Fruit fly (Drosophila melanogaster) whole organism, embryonic: ENCODE measurements around the gene Cpr11B.

Experiments
- CG1024 ChIP-seq: fragments of 200-800 bp; sonication (Bioruptor generic); IDR thresholded peaks from 2 replicates; pipeline ENCODE4 v1.3.6; 2022; ENCODE audit warnings: missing biosample characterization, missing genetic modification characterization
- CG11560 ChIP-seq: fragments of 200-800 bp; sonication (Bioruptor generic); IDR thresholded peaks from 3 replicates; pipeline ENCODE4 v1.3.6; 2022; ENCODE audit warnings: missing biosample characterization, missing genetic modification characterization
- CG15479 ChIP-seq: fragments of 200-800 bp; sonication (Bioruptor generic); optimal IDR thresholded peaks from 3 replicates; lab custom pipeline; 2019; ENCODE audit warnings: missing biosample characterization, mild to moderate bottlenecking, missing genetic modification characterization, moderate library complexity
- CG17612 ChIP-seq: fragments of 200-800 bp; sonication (Bioruptor generic); IDR thresholded peaks from 2 replicates; pipeline ENCODE4 v1.3.6; 2022; ENCODE audit warnings: missing biosample characterization, missing genetic modification characterization
- CG1832 ChIP-seq: fragments of 200-800 bp; sonication (Bioruptor generic); optimal IDR thresholded peaks from 2 replicates; lab custom pipeline; 2017; ENCODE audit warnings: missing biosample characterization, mild to moderate bottlenecking, missing genetic modification characterization, inconsistent platforms
- CG18599 ChIP-seq: fragments of 200-800 bp; sonication (Bioruptor generic); optimal IDR thresholded peaks from 3 replicates; lab custom pipeline; 2017; ENCODE audit warnings: missing biosample characterization, missing genetic modification characterization, mild to moderate bottlenecking, moderate library complexity, missing genetic modification reagents
- CG33213 ChIP-seq: fragments of 200-800 bp; sonication (Bioruptor generic); optimal IDR thresholded peaks from 3 replicates; lab custom pipeline; 2016; ENCODE audit warnings: missing biosample characterization, missing genetic modification characterization
- CG34376 ChIP-seq: fragments of 200-800 bp; sonication (Bioruptor generic); optimal IDR thresholded peaks from 2 replicates; lab custom pipeline; 2018; ENCODE audit warnings: missing biosample characterization, mild to moderate bottlenecking, missing genetic modification characterization
- CG4404 ChIP-seq: fragments of 200-800 bp; sonication (Bioruptor generic); IDR thresholded peaks from 2 replicates; pipeline ENCODE4 v1.3.6; 2022; ENCODE audit warnings: missing biosample characterization, missing genetic modification characterization
- CG4707 ChIP-seq: fragments of 200-800 bp; sonication (Bioruptor generic); optimal IDR thresholded peaks from 2 replicates; lab custom pipeline; 2018; ENCODE audit warnings: missing biosample characterization, mild to moderate bottlenecking, missing genetic modification characterization, moderate library complexity
- CG6791 ChIP-seq: fragments of 200-800 bp; sonication (Bioruptor generic); IDR thresholded peaks from 3 replicates; pipeline ENCODE4 v1.3.6; 2022; ENCODE audit warnings: missing biosample characterization, missing genetic modification characterization; ENCODE audit not compliant: partially characterized antibody
- CG7928 ChIP-seq: fragments of 200-800 bp; sonication (Bioruptor generic); optimal IDR thresholded peaks from 2 replicates; lab custom pipeline; 2017; ENCODE audit warnings: missing biosample characterization, mild to moderate bottlenecking, missing genetic modification characterization
- Doc2 ChIP-seq: fragments of 200-800 bp; sonication (Bioruptor generic); IDR thresholded peaks from 2 replicates; pipeline ENCODE4 v1.3.6; 2022; ENCODE audit warnings: missing biosample characterization, missing genetic modification characterization
- Fer2 ChIP-seq: fragments of 200-800 bp; sonication (Bioruptor generic); optimal IDR thresholded peaks from 2 replicates; lab custom pipeline; 2018; ENCODE audit warnings: missing biosample characterization, mild to moderate bottlenecking, missing genetic modification characterization, moderate library complexity
- Hr51 ChIP-seq, 2 experiments: fragments of 200-800 bp; sonication (Bioruptor generic); optimal IDR thresholded peaks; 2 replicates in 1 of 2; 3 replicates in 1 of 2; lab custom pipeline; 2016 to 2018; ENCODE audit warnings: missing biosample characterization in 2 of 2, missing genetic modification characterization in 2 of 2, mild to moderate bottlenecking in 1 of 2, moderate library complexity in 1 of 2
- Kr ChIP-seq: fragments of 200-800 bp; sonication (Bioruptor generic); optimal IDR thresholded peaks from 2 replicates; lab custom pipeline; 2017; ENCODE audit warnings: missing biosample characterization, mild to moderate bottlenecking, missing genetic modification characterization
- Lim3 ChIP-seq: fragments of 200-800 bp; sonication (Bioruptor generic); IDR thresholded peaks from 2 replicates; pipeline ENCODE4 v1.3.6; 2022; ENCODE audit warnings: missing biosample characterization, missing genetic modification characterization
- NC2β ChIP-seq: fragments of 200-800 bp; sonication (Bioruptor generic); optimal IDR thresholded peaks from 2 replicates; lab custom pipeline; 2016; ENCODE audit warnings: missing biosample characterization, missing genetic modification characterization
- Scr ChIP-seq: fragments of 200-800 bp; sonication (Bioruptor generic); IDR thresholded peaks from 2 replicates; pipeline ENCODE4 v1.3.6; 2022; ENCODE audit warnings: missing biosample characterization, missing genetic modification characterization; ENCODE audit not compliant: partially characterized antibody
- Six4 ChIP-seq: fragments of 200-800 bp; sonication (Bioruptor generic); optimal IDR thresholded peaks from 2 replicates; lab custom pipeline; 2016; ENCODE audit warnings: missing biosample characterization, missing genetic modification characterization
- Tbp ChIP-seq: fragments of >200 bp; optimal IDR thresholded peaks from 2 replicates; lab custom pipeline; 2018; ENCODE audit warnings: missing biosample characterization, missing genetic modification characterization
- Trl ChIP-seq, 3 experiments: fragments of >200 bp in 2 of 3; fragments of 200-800 bp in 1 of 3; sonication (Bioruptor generic) in 1 of 3; optimal IDR thresholded peaks; 2 replicates in 1 of 3; 3 replicates in 2 of 3; lab custom pipeline; 2016 to 2017; ENCODE audit warnings: missing biosample characterization in 1 of 3, missing genetic modification characterization in 1 of 3
- abd-A ChIP-seq: fragments of 200-800 bp; sonication (Bioruptor generic); optimal IDR thresholded peaks from 3 replicates; lab custom pipeline; 2019; ENCODE audit warnings: missing biosample characterization, mild to moderate bottlenecking, missing genetic modification characterization, moderate library complexity
- bowl ChIP-seq: fragments of 200-800 bp; sonication (Bioruptor generic); IDR thresholded peaks from 2 replicates; pipeline ENCODE4 v1.3.6; 2022; ENCODE audit warnings: missing biosample characterization, missing genetic modification characterization
- cg ChIP-seq: fragments of 200-800 bp; sonication (Bioruptor generic); optimal IDR thresholded peaks from 3 replicates; lab custom pipeline; 2019; ENCODE audit warnings: missing biosample characterization, mild to moderate bottlenecking, missing genetic modification characterization, moderate library complexity
- chinmo ChIP-seq: fragments of 200-800 bp; sonication (Bioruptor generic); IDR thresholded peaks from 4 replicates; pipeline ENCODE4 v1.3.6; 2022; ENCODE audit warnings: missing biosample characterization, missing genetic modification characterization; ENCODE audit not compliant: partially characterized antibody
- corto ChIP-seq: fragments of 200-800 bp; sonication (Bioruptor generic); optimal IDR thresholded peaks from 2 replicates; lab custom pipeline; 2016; ENCODE audit warnings: missing biosample characterization, mild to moderate bottlenecking, missing genetic modification characterization, moderate library complexity
- ewg ChIP-seq: fragments of 200-800 bp; sonication (Bioruptor generic); optimal IDR thresholded peaks from 3 replicates; lab custom pipeline; 2017; ENCODE audit warnings: mild to moderate bottlenecking, missing biosample characterization, missing genetic modification reagents, missing genetic modification characterization
- her ChIP-seq: fragments of 200-800 bp; sonication (Bioruptor generic); optimal IDR thresholded peaks from 2 replicates; lab custom pipeline; 2016; ENCODE audit warnings: missing biosample characterization, missing genetic modification characterization
- kay ChIP-seq: fragments of 200-800 bp; sonication (Bioruptor generic); optimal IDR thresholded peaks from 2 replicates; lab custom pipeline; 2016; ENCODE audit warnings: missing biosample characterization, missing genetic modification characterization
- lbe ChIP-seq: fragments of 200-800 bp; sonication (Bioruptor generic); optimal IDR thresholded peaks from 2 replicates; lab custom pipeline; 2016; ENCODE audit warnings: missing biosample characterization, mild to moderate bottlenecking, missing genetic modification characterization
- mirr ChIP-seq: fragments of 200-800 bp; sonication (Bioruptor generic); optimal IDR thresholded peaks from 3 replicates; lab custom pipeline; 2018; ENCODE audit warnings: missing biosample characterization, mild to moderate bottlenecking, missing genetic modification characterization
- pros ChIP-seq: fragments of 200-800 bp; sonication (Bioruptor generic); optimal IDR thresholded peaks from 3 replicates; lab custom pipeline; 2019; ENCODE audit warnings: missing biosample characterization, mild to moderate bottlenecking, missing genetic modification characterization, moderate library complexity
- sd ChIP-seq: fragments of 200-800 bp; sonication (Bioruptor generic); optimal IDR thresholded peaks from 3 replicates; lab custom pipeline; 2018; ENCODE audit warnings: missing biosample characterization, mild to moderate bottlenecking, missing genetic modification characterization, moderate library complexity
- sna ChIP-seq: fragments of 200-800 bp; sonication (Bioruptor generic); IDR thresholded peaks from 2 replicates; pipeline ENCODE4 v1.3.6; 2022; ENCODE audit warnings: missing biosample characterization, missing genetic modification characterization; ENCODE audit not compliant: partially characterized antibody
- sqz ChIP-seq: fragments of 200-800 bp; sonication (Bioruptor generic); optimal IDR thresholded peaks from 3 replicates; lab custom pipeline; 2018; ENCODE audit warnings: missing biosample characterization, mild to moderate bottlenecking, missing genetic modification characterization
- trem ChIP-seq: fragments of 200-800 bp; optimal IDR thresholded peaks from 3 replicates; lab custom pipeline; 2019; ENCODE audit warnings: missing biosample characterization, mild to moderate bottlenecking, missing genetic modification characterization, moderate library complexity
- twi ChIP-seq: fragments of 200-800 bp; optimal IDR thresholded peaks from 2 replicates; lab custom pipeline; 2019; ENCODE audit warnings: missing biosample characterization, mild to moderate bottlenecking, missing genetic modification characterization, moderate library complexity
- yki ChIP-seq: fragments of >200 bp; optimal IDR thresholded peaks from 3 replicates; lab custom pipeline; 2018

Cpr11B gene

DNA sequence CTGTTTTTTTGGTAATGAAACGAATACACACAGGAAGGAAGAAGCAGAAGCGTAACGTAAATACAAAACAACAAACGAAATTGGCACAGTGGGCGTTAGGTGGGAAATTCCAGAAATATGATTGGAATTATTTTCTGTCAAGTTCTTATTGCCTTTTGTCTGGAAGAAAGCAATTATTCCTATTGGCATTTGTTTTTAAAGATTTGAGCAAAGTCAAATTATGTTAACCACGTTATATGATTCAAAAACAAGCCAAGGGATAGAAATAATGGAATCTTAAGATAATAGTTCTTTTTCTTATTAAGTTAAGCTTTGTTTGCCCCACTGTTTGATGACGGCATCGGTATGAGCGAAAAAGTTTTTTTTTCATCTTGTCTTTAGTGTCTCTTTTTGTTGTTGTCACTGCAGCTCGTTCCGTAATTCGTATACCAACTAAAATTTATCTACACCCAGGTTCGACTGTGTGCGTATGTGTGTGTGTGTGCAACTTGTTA is 26.6 kb downstream of the Cpr11B start (continued):
- TF ChIP-seq Fer2 (tag; lab: Kevin White, UChicago) (peak; percentile 89), sd (tag; lab: Kevin White, UChicago) (peak; percentile 75), Hr51 (GFP tag; optimal IDR thresholded peaks at IDR 0.05; lab: Kevin White, UChicago) (peak; percentile 92 to 98), CG17612 (GFP tag; lab: Robert Waterston, UW) (peak; percentile 75), kay (GFP tag; lab: Kevin White, UChicago) (peak; percentile 87), CG33213 (GFP tag; lab: Kevin White, UChicago) (peak; percentile 89), CG4404 (GFP tag; lab: Robert Waterston, UW) (peak; percentile 84), Tbp (GFP tag; lab: Kevin White, UChicago) (no peak), yki (no peak), bowl (GFP tag; lab: Robert Waterston, UW) (peak; percentile 84), abd-A (peak; percentile 80), Six4 (peak; percentile 86), CG6791 (GFP tag; lab: Robert Waterston, UW) (no peak), mirr (peak; percentile 85), CG4707 (GFP tag; lab: Kevin White, UChicago) (peak; percentile 92), CG1024 (GFP tag; lab: Robert Waterston, UW) (peak; percentile 64), her (peak; percentile 93), Doc2 (GFP tag; lab: Robert Waterston, UW) (no peak; the same call in 1 of the 2 replicates), CG18599 (peak; percentile 98), twi (tag; lab: Kevin White, UChicago) (peak; percentile 77)

DNA sequence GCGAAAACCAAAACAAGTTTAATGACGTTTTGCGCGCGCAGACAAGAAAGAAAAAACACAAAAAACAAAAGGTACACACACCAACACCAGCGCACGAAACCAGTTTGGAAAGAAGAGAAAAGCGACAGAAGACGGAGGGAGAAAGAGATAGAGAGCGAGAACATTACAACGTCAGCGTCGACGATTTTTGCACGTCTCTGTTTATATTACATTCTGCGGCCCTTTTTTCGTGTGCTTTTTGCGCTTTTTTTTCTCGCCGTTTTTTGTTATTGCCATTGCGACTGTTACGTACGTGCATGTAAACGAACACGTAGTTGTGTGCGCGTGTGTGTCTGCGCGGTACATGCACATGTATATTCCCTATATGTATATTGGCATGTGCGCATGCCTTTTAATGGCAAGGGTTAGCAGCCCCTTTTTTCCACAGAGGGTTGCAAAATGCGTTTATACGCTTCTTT is 27.1 kb downstream of the Cpr11B start:
- TF ChIP-seq CG11560, result no peak
- TF ChIP-seq cg (GFP tag; lab: Kevin White, UChicago), result peak; percentile 83
- TF ChIP-seq CG1832 (GFP tag; lab: Kevin White, UChicago), result peak; percentile 53
- peak; percentile 80 for TF ChIP-seq CG15479 (GFP tag; lab: Kevin White, UChicago)
- TF ChIP-seq lbe (GFP tag; lab: Kevin White, UChicago), result peak; percentile 41
- TF ChIP-seq CG7928, result no peak
- no peak for TF ChIP-seq Scr (GFP tag; lab: Robert Waterston, UW)
- TF ChIP-seq ewg (GFP tag; lab: Kevin White, UChicago), result peak; percentile 55
- TF ChIP-seq chinmo (GFP tag; lab: Robert Waterston, UW), result peak; percentile 85; the same call in 3 of the 4 replicates
- TF ChIP-seq CG34376 (GFP tag; lab: Kevin White, UChicago), result no peak
- peak; percentile 71 for TF ChIP-seq sqz (GFP tag; lab: Kevin White, UChicago)
- TF ChIP-seq Kr (GFP tag; lab: Kevin White, UChicago), result peak; percentile 93
- TF ChIP-seq corto, result peak; percentile 13
- TF ChIP-seq sna (GFP tag; lab: Robert Waterston, UW), result 0 out of 2 replicates have a peak, but pooled peaks have one; percentile 20
- peak; percentile 40 for TF ChIP-seq pros (GFP tag; lab: Kevin White, UChicago)
- peak; percentile 30 for TF ChIP-seq trem (tag; lab: Kevin White, UChicago)
- peak in 1 of 2 experiments; percentile 26 for TF ChIP-seq Trl (optimal IDR thresholded peaks at IDR 0.05; lab: Kevin White, UChicago)
- TF ChIP-seq Trl (GFP tag; optimal IDR thresholded peaks at IDR 0.05; lab: Kevin White, UChicago), result no peak
- no peak for TF ChIP-seq NC2β (GFP tag; lab: Kevin White, UChicago)
- no peak for TF ChIP-seq Lim3 (GFP tag; lab: Robert Waterston, UW)
